Fruit fly (Drosophila melanogaster) whole organism, prepupa: ENCODE results near the gene CG8142.

Experiments used
- Blimp-1 ChIP-seq: fragments of 200-800 bp; sonication (Bioruptor generic); optimal IDR thresholded peaks from 3 replicates; lab custom pipeline; 2017; ENCODE audit warnings: missing biosample characterization, missing genetic modification characterization, mild to moderate bottlenecking, moderate library complexity, missing genetic modification reagents
- CG10631 ChIP-seq: fragments of 200-800 bp; sonication (Bioruptor generic); optimal IDR thresholded peaks from 2 replicates; lab custom pipeline; 2016; ENCODE audit warnings: missing biosample characterization, missing genetic modification characterization
- CG10669 ChIP-seq: fragments of 200-800 bp; sonication (Bioruptor generic); optimal IDR thresholded peaks from 3 replicates; lab custom pipeline; 2018; ENCODE audit warnings: missing biosample characterization, mild to moderate bottlenecking, missing genetic modification characterization, moderate library complexity
- CG11762 ChIP-seq: fragments of 200-800 bp; sonication (Bioruptor generic); optimal IDR thresholded peaks from 3 replicates; lab custom pipeline; 2016; ENCODE audit warnings: missing biosample characterization, missing genetic modification characterization; ENCODE audit not compliant: insufficient read depth
- CG11902 ChIP-seq: fragments of 200-800 bp; sonication (Bioruptor generic); optimal IDR thresholded peaks from 3 replicates; lab custom pipeline; 2016; ENCODE audit warnings: missing biosample characterization, missing genetic modification characterization
- CG1621 ChIP-seq: fragments of 200-800 bp; sonication (Bioruptor generic); optimal IDR thresholded peaks from 3 replicates; lab custom pipeline; 2018; ENCODE audit warnings: missing biosample characterization, mild to moderate bottlenecking, missing genetic modification characterization
- CG16779 ChIP-seq: fragments of 200-800 bp; sonication (Bioruptor generic); optimal IDR thresholded peaks from 3 replicates; lab custom pipeline; 2017; ENCODE audit warnings: missing biosample characterization, mild to moderate bottlenecking, missing genetic modification characterization
- CG32006 ChIP-seq: fragments of 200-800 bp; sonication (Bioruptor generic); optimal IDR thresholded peaks from 3 replicates; lab custom pipeline; 2017; ENCODE audit warnings: missing biosample characterization, mild to moderate bottlenecking, missing genetic modification characterization
- CG3919 ChIP-seq: fragments of 200-800 bp; sonication (Bioruptor generic); optimal IDR thresholded peaks from 3 replicates; lab custom pipeline; 2016; ENCODE audit warnings: missing biosample characterization, missing genetic modification characterization
- CG4318 ChIP-seq: fragments of 200-800 bp; sonication (Bioruptor generic); optimal IDR thresholded peaks from 3 replicates; lab custom pipeline; 2017; ENCODE audit warnings: missing biosample characterization, mild to moderate bottlenecking, missing genetic modification characterization
- CG6163 ChIP-seq: fragments of 200-800 bp; sonication (Bioruptor generic); IDR thresholded peaks from 3 replicates; pipeline ENCODE4 v1.3.6; 2022; ENCODE audit warnings: missing biosample characterization, missing genetic modification characterization
- CG6276 ChIP-seq: fragments of 200-800 bp; sonication (Bioruptor generic); optimal IDR thresholded peaks from 2 replicates; lab custom pipeline; 2017; ENCODE audit warnings: missing biosample characterization, mild to moderate bottlenecking, missing genetic modification characterization
- CG6792 ChIP-seq: fragments of 200-800 bp; sonication (Bioruptor generic); optimal IDR thresholded peaks from 3 replicates; lab custom pipeline; 2016; ENCODE audit warnings: missing biosample characterization, missing genetic modification characterization
- CG6808 ChIP-seq: fragments of 200-800 bp; sonication (Bioruptor generic); optimal IDR thresholded peaks from 3 replicates; lab custom pipeline; 2017; ENCODE audit warnings: missing biosample characterization, missing genetic modification characterization, mild to moderate bottlenecking, moderate library complexity, missing genetic modification reagents
- CG6854 ChIP-seq: fragments of 200-800 bp; sonication (Bioruptor generic); optimal IDR thresholded peaks from 2 replicates; lab custom pipeline; 2017; ENCODE audit warnings: missing biosample characterization, mild to moderate bottlenecking, missing genetic modification characterization
- CG7368 ChIP-seq: fragments of 200-800 bp; sonication (Bioruptor generic); optimal IDR thresholded peaks from 3 replicates; lab custom pipeline; 2016; ENCODE audit warnings: missing biosample characterization, missing genetic modification characterization
- CG8119 ChIP-seq: fragments of 200-800 bp; sonication (Bioruptor generic); IDR thresholded peaks from 3 replicates; pipeline ENCODE4 v1.3.6; 2022; ENCODE audit warnings: missing biosample characterization, missing genetic modification characterization
- CG8632 ChIP-seq: fragments of 200-800 bp; sonication (Bioruptor generic); optimal IDR thresholded peaks from 3 replicates; lab custom pipeline; 2016; ENCODE audit warnings: missing biosample characterization, missing genetic modification characterization
- CG9139 ChIP-seq: fragments of 200-800 bp; sonication (Bioruptor generic); optimal IDR thresholded peaks from 3 replicates; lab custom pipeline; 2017; ENCODE audit warnings: missing biosample characterization, mild to moderate bottlenecking, missing genetic modification characterization
- Eip78C ChIP-seq: fragments of 200-800 bp; sonication (Bioruptor generic); peaks from one replicate; lab custom pipeline; 2016; ENCODE audit warnings: missing biosample characterization, missing genetic modification characterization
- Ets21C ChIP-seq: fragments of 200-800 bp; sonication (Bioruptor generic); optimal IDR thresholded peaks from 3 replicates; lab custom pipeline; 2016; ENCODE audit warnings: missing biosample characterization, missing genetic modification characterization
- Hr38 ChIP-seq: sonication (Bioruptor generic); optimal IDR thresholded peaks from 2 replicates; lab custom pipeline; 2016; ENCODE audit warnings: missing biosample characterization, missing genetic modification characterization
- Hr39 ChIP-seq: fragments of 200-800 bp; sonication (Bioruptor generic); optimal IDR thresholded peaks from 2 replicates; lab custom pipeline; 2016; ENCODE audit warnings: missing biosample characterization, missing genetic modification characterization
- Hr4 ChIP-seq: fragments of 200-800 bp; sonication (Bioruptor generic); optimal IDR thresholded peaks from 3 replicates; lab custom pipeline; 2016; ENCODE audit warnings: missing biosample characterization, missing genetic modification characterization
- Lpt ChIP-seq: fragments of 200-800 bp; sonication (Bioruptor generic); optimal IDR thresholded peaks from 3 replicates; lab custom pipeline; 2016; ENCODE audit warnings: missing biosample characterization, missing genetic modification characterization
- Sox102F ChIP-seq: fragments of 200-800 bp; sonication (Bioruptor generic); optimal IDR thresholded peaks from 2 replicates; lab custom pipeline; 2016; ENCODE audit warnings: missing biosample characterization, mild to moderate bottlenecking, missing genetic modification characterization
- Sox14 ChIP-seq: fragments of 200-800 bp; sonication (Bioruptor generic); optimal IDR thresholded peaks from 3 replicates; lab custom pipeline; 2016; ENCODE audit warnings: missing biosample characterization, missing genetic modification characterization
- Sox15 ChIP-seq: fragments of 200-800 bp; sonication (Bioruptor generic); optimal IDR thresholded peaks from 3 replicates; lab custom pipeline; 2016; ENCODE audit warnings: missing biosample characterization, missing genetic modification characterization
- achi ChIP-seq: fragments of 200-800 bp; sonication (Bioruptor generic); optimal IDR thresholded peaks from 3 replicates; lab custom pipeline; 2016; ENCODE audit warnings: missing biosample characterization, missing genetic modification characterization
- cyc ChIP-seq: fragments of 200-800 bp; sonication (Bioruptor generic); optimal IDR thresholded peaks from 3 replicates; lab custom pipeline; 2016; ENCODE audit warnings: missing biosample characterization, missing genetic modification characterization
- dac ChIP-seq: fragments of 200-800 bp; sonication (Bioruptor generic); optimal IDR thresholded peaks from 2 replicates; lab custom pipeline; 2017; ENCODE audit warnings: missing biosample characterization, mild to moderate bottlenecking, missing genetic modification characterization
- dsx ChIP-seq: fragments of 200-800 bp; optimal IDR thresholded peaks from 3 replicates; lab custom pipeline; 2019; ENCODE audit warnings: missing biosample characterization, mild to moderate bottlenecking, missing genetic modification characterization, moderate library complexity; ENCODE audit not compliant: poor library complexity, severe bottlenecking
- esn ChIP-seq: fragments of 200-800 bp; sonication (Bioruptor generic); optimal IDR thresholded peaks from 2 replicates; lab custom pipeline; 2016; ENCODE audit warnings: missing biosample characterization, mild to moderate bottlenecking, missing genetic modification characterization, moderate library complexity
- fd59A ChIP-seq: fragments of 200-800 bp; sonication (Bioruptor generic); optimal IDR thresholded peaks from 2 replicates; lab custom pipeline; 2017; ENCODE audit warnings: missing biosample characterization, mild to moderate bottlenecking, missing genetic modification characterization, missing genetic modification reagents
- fkh ChIP-seq: fragments of 200-800 bp; sonication (Bioruptor generic); optimal IDR thresholded peaks from 3 replicates; lab custom pipeline; 2017; ENCODE audit warnings: missing biosample characterization, mild to moderate bottlenecking, missing genetic modification characterization, moderate library complexity
- lz ChIP-seq: fragments of 200-800 bp; sonication (Bioruptor generic); optimal IDR thresholded peaks from 3 replicates; lab custom pipeline; 2016; ENCODE audit warnings: missing biosample characterization, missing genetic modification characterization
- net ChIP-seq: fragments of 200-800 bp; sonication (Bioruptor generic); optimal IDR thresholded peaks from 3 replicates; lab custom pipeline; 2016; ENCODE audit warnings: missing biosample characterization, missing genetic modification characterization
- salr ChIP-seq, 2 experiments: fragments of 200-800 bp; sonication (Bioruptor generic); optimal IDR thresholded peaks; 3 replicates each; lab custom pipeline; 2016 to 2018; ENCODE audit warnings: missing biosample characterization in 2 of 2, missing genetic modification characterization in 2 of 2, mild to moderate bottlenecking in 1 of 2
- spab ChIP-seq: fragments of 200-800 bp; sonication (Bioruptor generic); optimal IDR thresholded peaks from 2 replicates; lab custom pipeline; 2017; ENCODE audit warnings: missing biosample characterization, mild to moderate bottlenecking, missing genetic modification characterization, missing genetic modification reagents
- ss ChIP-seq, 2 experiments: fragments of 200-800 bp; sonication (Bioruptor generic); optimal IDR thresholded peaks; 2 replicates in 1 of 2; 3 replicates in 1 of 2; lab custom pipeline; 2017 to 2018; ENCODE audit warnings: mild to moderate bottlenecking in 2 of 2, missing biosample characterization in 2 of 2, missing genetic modification characterization in 2 of 2, moderate library complexity in 1 of 2
- svp ChIP-seq: fragments of 200-800 bp; sonication (Bioruptor generic); peaks from one replicate; lab custom pipeline; 2016; ENCODE audit warnings: missing biosample characterization, missing genetic modification characterization
- topi ChIP-seq: fragments of 200-800 bp; sonication (Bioruptor generic); optimal IDR thresholded peaks from 3 replicates; lab custom pipeline; 2016; ENCODE audit warnings: missing biosample characterization, missing genetic modification characterization
- vri ChIP-seq: fragments of 200-800 bp; sonication (Bioruptor generic); optimal IDR thresholded peaks from 3 replicates; lab custom pipeline; 2016; ENCODE audit warnings: missing biosample characterization, mild to moderate bottlenecking, missing genetic modification characterization

CG8142 gene

dm6 chrX:17850179-17850578 is 5.7 kb upstream of the CG8142 start, which contains the start of the genes CG15814 and Spt7 (continued):
- no peak for TF ChIP-seq achi (GFP tag; lab: Kevin White, UChicago)
- no peak for TF ChIP-seq cyc (GFP tag; lab: Kevin White, UChicago)
- no peak for TF ChIP-seq vri
- no peak for TF ChIP-seq CG6808 (GFP tag; lab: Kevin White, UChicago)
- no peak for TF ChIP-seq Hr38 (GFP tag; lab: Kevin White, UChicago)
- no peak for TF ChIP-seq CG6854
- TF ChIP-seq CG1621: no peak

DNA sequence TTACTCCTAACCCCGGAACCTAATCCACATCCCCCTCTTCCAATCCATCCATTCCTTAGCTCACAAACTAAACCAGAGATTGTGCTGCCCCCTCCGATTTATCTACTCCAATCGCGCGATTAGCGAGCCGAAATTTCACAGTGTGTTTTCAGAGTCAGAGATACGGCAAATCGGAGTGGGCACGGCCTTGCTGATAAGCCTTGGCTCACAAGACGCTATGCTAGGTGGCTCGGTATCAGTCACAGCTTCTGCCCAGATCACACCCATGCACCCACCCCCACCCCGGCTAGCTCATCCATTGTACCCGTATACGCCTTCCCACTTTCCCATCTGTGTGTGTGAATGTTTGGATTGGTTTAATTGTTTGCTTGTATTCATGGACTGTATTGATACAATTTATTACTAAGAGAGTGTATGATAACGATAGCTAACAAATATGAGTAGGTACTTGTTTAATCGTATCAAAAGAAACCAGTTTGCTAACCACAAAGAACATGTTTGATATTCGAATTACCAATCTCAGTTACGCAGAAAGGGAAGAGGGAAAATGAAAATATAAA is 1.4 kb upstream of the CG8142 start:
- TF ChIP-seq Blimp-1 (GFP tag; lab: Kevin White, UChicago): no peak
- TF ChIP-seq fkh (GFP tag; lab: Kevin White, UChicago): peak; percentile 56
- TF ChIP-seq, all 60 proteins: peak for 1

DNA sequence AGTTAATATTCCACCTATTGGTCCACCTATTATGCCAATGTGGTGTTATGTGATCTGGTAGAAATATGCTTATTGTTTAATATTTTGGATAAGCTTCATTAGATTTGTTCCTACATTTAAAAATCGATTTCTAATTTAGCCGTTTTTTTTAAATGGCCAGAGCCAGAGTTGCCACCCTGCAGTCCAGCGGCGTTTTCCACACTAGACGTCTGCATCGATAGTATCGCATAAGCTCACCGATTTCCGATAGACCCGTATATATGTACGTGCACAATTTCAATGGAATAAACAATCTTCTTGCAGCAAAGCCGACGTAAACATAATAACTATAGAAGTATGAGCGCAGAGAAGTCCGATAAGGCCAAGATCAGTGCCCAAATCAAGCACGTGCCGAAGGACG is 2.6 kb downstream of the CG8142 start, which contains the start of gene Taf9:
Taf9 (plus strand) TSS at position 239 of the 400 bp plus-strand sequence.
- TF ChIP-seq CG8632 (no peak), Eip78C (GFP tag; lab: Kevin White, UChicago) (peak; percentile 60)

DNA sequence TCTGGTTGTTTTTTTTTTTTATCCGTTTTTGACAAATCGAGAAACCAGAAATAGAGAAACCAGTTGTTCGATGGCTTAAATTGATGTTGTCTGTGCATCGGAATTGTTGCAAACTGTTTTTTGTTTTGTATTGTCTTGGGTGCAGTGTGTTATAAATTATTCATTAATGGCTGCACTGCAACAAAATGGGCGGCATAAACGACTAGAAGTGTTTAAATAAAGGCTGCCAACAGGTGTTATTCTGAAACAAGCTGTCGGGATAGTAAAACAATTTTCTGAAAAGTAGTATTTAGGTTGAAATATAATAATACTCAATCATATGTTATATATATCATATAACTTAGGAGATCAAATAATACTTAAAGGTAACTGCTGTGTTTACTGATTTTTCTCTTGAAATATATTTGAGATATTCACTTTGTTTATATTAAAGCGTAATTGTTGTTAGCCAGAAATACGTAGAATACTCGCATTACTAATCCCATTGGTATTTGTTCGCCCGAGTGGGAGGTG is 8.0 kb downstream of the CG8142 start:
- TF ChIP-seq CG3919 (no peak), Sox15 (GFP tag; lab: Kevin White, UChicago) (no peak), CG8119 (GFP tag; lab: Robert Waterston, UW) (0 out of 3 replicates have a peak, but pooled peaks have one; percentile 23), dac (GFP tag; lab: Kevin White, UChicago) (no peak), Sox14 (no peak), achi (GFP tag; lab: Kevin White, UChicago) (no peak), Sox102F (GFP tag; lab: Kevin White, UChicago) (no peak), spab (GFP tag; lab: Kevin White, UChicago) (peak; percentile 32), Ets21C (GFP tag; lab: Kevin White, UChicago) (no peak), CG9139 (GFP tag; lab: Kevin White, UChicago) (no peak), Hr39 (GFP tag; lab: Kevin White, UChicago) (no peak), CG6276 (GFP tag; lab: Kevin White, UChicago) (peak; percentile 23), Lpt (no peak), CG7368 (GFP tag; lab: Kevin White, UChicago) (no peak), CG6163 (GFP tag; lab: Robert Waterston, UW) (no peak; the same call in 2 of the 3 replicates), CG11762 (GFP tag; lab: Kevin White, UChicago) (no peak), svp (no peak), fd59A (GFP tag; lab: Kevin White, UChicago) (peak; percentile 23), lz (GFP tag; lab: Kevin White, UChicago) (no peak), CG6808 (GFP tag; lab: Kevin White, UChicago) (peak; percentile 43), CG10631 (GFP tag; lab: Kevin White, UChicago) (peak; percentile 22), ss (GFP tag; optimal IDR thresholded peaks at IDR 0.05; lab: Kevin White, UChicago) (peak in 1 of 2 experiments; percentile 60), cyc (GFP tag; lab: Kevin White, UChicago) (no peak), CG11902 (GFP tag; lab: Kevin White, UChicago) (no peak), CG10669 (peak; percentile 30), CG32006 (GFP tag; lab: Kevin White, UChicago) (peak; percentile 52), CG6792 (GFP tag; lab: Kevin White, UChicago) (no peak), Hr4 (GFP tag; lab: Kevin White, UChicago) (peak; percentile 21), CG1621 (no peak), Blimp-1 (GFP tag; lab: Kevin White, UChicago) (no peak), esn (GFP tag; lab: Kevin White, UChicago) (no peak), salr (GFP tag; optimal IDR thresholded peaks at IDR 0.05; lab: Kevin White, UChicago) (no peak), CG16779 (tag; lab: Kevin White, UChicago) (no peak), topi (GFP tag; lab: Kevin White, UChicago) (no peak), dsx (GFP tag; lab: Kevin White, UChicago) (peak; percentile 35), Hr38 (GFP tag; lab: Kevin White, UChicago) (no peak), CG4318 (GFP tag; lab: Kevin White, UChicago) (no peak), net (GFP tag; lab: Kevin White, UChicago) (no peak), vri (no peak)
